Fruit fly (Drosophila melanogaster): ENCODE data around the gene rdhB.

The rdhB gene

DNA sequence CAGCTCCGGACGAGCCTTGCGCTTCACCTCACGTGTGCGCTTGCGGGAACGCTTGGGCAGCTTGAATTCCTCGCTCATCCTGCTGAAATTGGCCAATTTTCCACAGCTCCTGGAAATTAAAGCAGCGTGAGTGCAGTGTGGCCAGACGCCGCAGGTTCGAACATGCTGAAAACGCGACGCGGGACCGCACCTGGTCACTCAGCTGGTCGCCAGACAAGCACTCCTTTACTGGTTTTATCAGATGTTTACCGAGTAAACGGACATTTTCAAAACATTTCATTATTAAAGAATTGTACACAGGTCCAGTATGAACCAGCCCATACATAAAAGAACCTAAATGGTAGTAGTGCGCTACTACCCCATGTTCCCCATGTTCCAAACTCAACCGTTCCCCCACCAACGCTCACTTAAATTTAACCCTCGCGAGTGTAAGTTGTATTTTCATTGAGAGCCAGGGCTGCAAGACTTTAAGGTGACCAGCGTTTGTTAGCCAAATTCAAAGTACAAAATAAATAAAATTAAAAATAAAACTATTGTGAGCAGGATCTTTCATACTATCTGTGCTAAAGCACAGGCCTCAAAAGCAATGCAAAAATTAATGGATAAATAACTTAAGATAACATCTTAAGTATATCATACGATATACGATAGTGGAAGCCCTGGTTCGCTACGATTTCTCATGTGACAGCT is 10.9 kb downstream of the rdhB start, which contains the start of the genes JMJD6, CG7071 and Muted:
Gene JMJD6 (minus strand): TSS at position 154 of the 690 bp plus-strand sequence.
Gene CG7071 (plus strand): TSS at position 403 of the 690 bp plus-strand sequence.
Gene Muted (plus strand): TSS at position 403 of the 690 bp plus-strand sequence.
- peak in 1 of 2 experiments; percentile 32 for TF ChIP-seq CTCF (optimal IDR thresholded peaks at IDR 0.05)
- TF ChIP-seq CG8478 (optimal IDR thresholded peaks at IDR 0.05): no peak

DNA sequence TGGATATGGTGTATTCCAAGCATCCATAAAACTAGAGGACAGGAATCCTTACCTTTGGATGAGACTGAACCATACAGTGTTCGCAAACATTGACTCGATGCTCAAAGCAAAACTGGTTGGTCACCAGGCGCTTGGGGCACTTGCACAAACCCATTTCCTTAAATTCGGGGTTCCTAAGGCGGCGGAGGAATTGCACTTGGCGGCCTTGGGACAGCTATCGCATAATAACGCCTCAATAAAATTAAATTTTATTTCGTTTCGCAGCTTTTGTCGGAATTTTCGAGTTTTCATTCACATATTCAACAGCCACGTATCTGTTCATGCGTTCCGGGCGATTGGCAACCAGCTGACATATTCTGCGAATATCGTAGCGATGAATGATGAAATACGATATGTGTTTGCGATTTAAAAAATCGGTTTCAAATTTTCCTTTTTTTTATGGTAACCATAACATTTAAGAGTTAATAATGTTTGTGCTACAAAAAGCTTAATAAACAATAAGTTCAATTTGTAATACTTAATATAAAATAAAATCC is 14.2 kb downstream of the rdhB start, which contains the start of gene CG5382:
Gene CG5382 (minus strand): TSS at position 324 of the 536 bp plus-strand sequence.
- no peak for TF ChIP-seq CG8478 (optimal IDR thresholded peaks at IDR 0.05)
- no peak for TF ChIP-seq CTCF (optimal IDR thresholded peaks at IDR 0.05)

DNA sequence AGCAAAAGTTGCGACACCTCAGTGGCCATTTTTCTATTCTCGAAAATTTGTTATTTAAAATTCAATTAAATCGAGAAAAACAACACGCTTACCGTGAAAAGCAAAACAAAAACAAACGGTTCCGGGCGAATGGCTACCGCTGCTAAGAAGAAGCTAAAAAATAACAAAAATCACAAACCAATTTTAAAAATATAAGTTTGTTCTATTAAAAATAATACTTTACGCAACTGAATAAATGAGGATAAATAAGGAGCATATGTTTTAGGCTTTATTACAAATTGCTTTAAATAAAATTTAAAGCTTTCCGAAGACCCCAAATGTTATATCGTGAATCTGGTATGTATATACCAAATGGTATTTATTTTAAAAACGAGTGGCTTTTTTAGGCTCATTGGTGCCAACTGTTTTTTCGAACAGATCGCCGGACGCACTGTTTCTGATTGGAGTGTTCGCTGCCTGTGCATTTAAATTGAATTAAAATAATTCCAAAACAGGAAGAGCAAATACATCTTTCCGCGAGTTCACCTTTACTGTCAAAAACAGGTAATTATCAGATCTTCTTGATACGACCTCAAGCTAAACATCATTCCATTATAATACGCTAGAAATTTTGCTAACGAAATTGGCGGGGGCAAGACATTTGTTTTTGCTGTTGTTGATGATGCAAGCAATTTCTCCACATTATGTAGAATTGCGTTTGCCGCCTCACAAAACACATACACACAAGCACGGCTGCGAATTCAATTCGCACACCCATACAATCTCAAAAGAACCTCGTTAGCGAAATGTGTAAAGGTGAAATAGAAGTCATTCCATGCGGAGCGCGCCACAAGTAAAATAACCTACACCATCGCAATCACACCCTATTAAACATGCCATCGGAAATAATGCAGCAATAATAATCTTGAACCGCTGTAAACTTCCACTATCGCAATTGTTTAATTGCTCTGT is 15.9 kb downstream of the rdhB start, which contains the start of the genes Polr3F and PyK:
Gene Polr3F (minus strand): TSS at position 248 of the 951 bp plus-strand sequence.
Gene PyK (plus strand): TSS at position 411 of the 951 bp plus-strand sequence.
- TF ChIP-seq CG8478 (optimal IDR thresholded peaks at IDR 0.05): no peak
- no peak for TF ChIP-seq CTCF (optimal IDR thresholded peaks at IDR 0.05)

- TF ChIP-seq CG8478 (optimal IDR thresholded peaks at IDR 0.05) (no peak), CTCF (optimal IDR thresholded peaks at IDR 0.05) (no peak)
Observed at dm6 chr3R:22368077-22368776, 16.7 kb downstream of the rdhB start.

- TF ChIP-seq CTCF (optimal IDR thresholded peaks at IDR 0.05) (no peak), CG8478 (optimal IDR thresholded peaks at IDR 0.05) (no peak)
Observed at dm6 chr3R:22368777-22369214, 17.3 kb downstream of the rdhB start.

- no peak for TF ChIP-seq CG8478 (optimal IDR thresholded peaks at IDR 0.05)
Observed at dm6 chr3R:22372535-22372934, 21.0 kb downstream of the rdhB start, which contains the start of gene CG7069. Gene CG7069 (plus strand): TSS chr3R:22372835.

DNA sequence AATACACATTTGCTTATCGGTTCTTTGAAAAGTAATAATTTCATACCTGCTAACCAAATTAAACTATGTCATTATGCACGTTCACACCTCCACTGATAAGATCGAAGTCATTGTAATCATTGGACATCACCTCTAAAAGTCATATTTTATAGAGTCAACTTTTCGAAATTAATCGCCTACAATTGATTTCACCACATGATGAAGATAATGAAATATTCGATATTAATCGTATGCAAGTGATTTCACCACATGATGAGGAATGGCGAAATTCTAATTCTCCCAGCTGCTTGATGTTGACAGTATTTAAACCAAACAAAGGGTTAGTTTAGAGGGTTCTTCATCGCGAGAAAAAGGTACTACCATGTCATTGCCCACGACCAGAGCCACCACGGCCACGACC is 24.2 kb downstream of the rdhB start, which contains the start of gene CG18596:
Gene CG18596 (plus strand): TSS at position 250 of the 400 bp plus-strand sequence.
- TF ChIP-seq CTCF (optimal IDR thresholded peaks at IDR 0.05) (no peak), CG8478 (optimal IDR thresholded peaks at IDR 0.05) (no peak)

dm6 chr3R:22379942-22380341 is 28.4 kb downstream of the rdhB start, which contains the start of gene CG34149:
Gene CG34149 (plus strand): TSS chr3R:22380128.
- TF ChIP-seq CTCF (optimal IDR thresholded peaks at IDR 0.05) (no peak), CG8478 (optimal IDR thresholded peaks at IDR 0.05) (no peak)

- TF ChIP-seq CG8478 (optimal IDR thresholded peaks at IDR 0.05) (no peak), CTCF (optimal IDR thresholded peaks at IDR 0.05) (no peak)
Observed at dm6 chr3R:22381077-22381476, 29.6 kb downstream of the rdhB start, which contains the start of gene CG43342. Gene CG43342 (plus strand): TSS chr3R:22381340.

DNA sequence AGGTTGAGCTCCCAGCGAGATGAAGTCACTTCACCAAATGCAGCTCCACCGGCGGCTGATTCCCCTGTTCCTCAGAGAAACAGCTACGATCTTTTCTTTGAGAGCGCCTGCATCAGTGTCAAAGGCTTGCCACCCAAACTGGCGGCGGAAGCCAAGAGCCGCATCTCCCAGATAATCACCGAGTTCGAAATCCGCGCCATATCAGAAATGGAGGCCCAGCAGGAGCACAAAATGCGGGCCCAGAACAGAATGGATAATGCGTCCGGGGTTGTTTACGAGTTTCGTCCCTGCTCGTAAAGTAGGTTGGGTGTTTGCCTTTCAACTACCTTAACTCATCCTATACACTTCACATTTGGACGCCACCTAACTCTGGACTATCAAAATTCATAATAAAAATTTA is 30.2 kb downstream of the rdhB start, which contains the start of gene Gpdh3:
Gene Gpdh3 (plus strand): TSS at position 301 of the 400 bp plus-strand sequence.
- no peak for TF ChIP-seq CTCF (optimal IDR thresholded peaks at IDR 0.05)
- no peak for TF ChIP-seq CG8478 (optimal IDR thresholded peaks at IDR 0.05)

DNA sequence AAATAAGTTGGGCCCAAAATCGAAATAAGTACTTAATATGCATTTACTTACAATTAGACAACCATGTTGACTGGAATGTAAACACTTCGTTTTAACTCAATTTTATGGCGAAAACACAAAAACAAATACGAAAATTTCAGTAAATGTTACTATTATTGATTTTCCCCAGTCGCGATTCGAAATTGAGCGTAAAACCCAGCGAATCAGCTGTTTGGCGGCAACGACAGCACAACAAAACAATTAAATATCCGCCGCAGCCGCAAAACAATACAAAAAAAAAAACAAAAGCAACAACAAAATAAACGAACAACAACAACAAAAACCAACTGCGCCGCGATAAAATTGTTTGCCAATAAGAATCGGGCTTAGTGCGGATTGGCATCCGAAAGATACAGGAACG is 38.1 kb downstream of the rdhB start, which contains the start of the genes CAH8 and CG7059:
Gene CAH8 (minus strand): TSS at position 101 of the 400 bp plus-strand sequence.
Gene CG7059 (plus strand): TSS at position 167 of the 400 bp plus-strand sequence.
- TF ChIP-seq CG8478 (optimal IDR thresholded peaks at IDR 0.05) (no peak), CTCF (optimal IDR thresholded peaks at IDR 0.05) (no peak)

dm6 chr3R:22390109-22390508 is 38.6 kb downstream of the rdhB start:
- TF ChIP-seq CTCF (optimal IDR thresholded peaks at IDR 0.05) (no peak), CG8478 (optimal IDR thresholded peaks at IDR 0.05) (no peak)

- no peak for TF ChIP-seq CTCF (optimal IDR thresholded peaks at IDR 0.05)
- no peak for TF ChIP-seq CG8478 (optimal IDR thresholded peaks at IDR 0.05)
Observed at dm6 chr3R:22394004-22394403, 42.5 kb downstream of the rdhB start, which contains the start of gene CG13857. Gene CG13857 (minus strand): TSS chr3R:22394104.
